Worm (Caenorhabditis elegans): Measurements from ENCODE around the gene fbxb-15.
"Not testable (repeated sequence)": the region's sequence is repeated elsewhere in the genome, so short reads cannot be mapped to it uniquely, and the experiment has no call there.

DNA sequence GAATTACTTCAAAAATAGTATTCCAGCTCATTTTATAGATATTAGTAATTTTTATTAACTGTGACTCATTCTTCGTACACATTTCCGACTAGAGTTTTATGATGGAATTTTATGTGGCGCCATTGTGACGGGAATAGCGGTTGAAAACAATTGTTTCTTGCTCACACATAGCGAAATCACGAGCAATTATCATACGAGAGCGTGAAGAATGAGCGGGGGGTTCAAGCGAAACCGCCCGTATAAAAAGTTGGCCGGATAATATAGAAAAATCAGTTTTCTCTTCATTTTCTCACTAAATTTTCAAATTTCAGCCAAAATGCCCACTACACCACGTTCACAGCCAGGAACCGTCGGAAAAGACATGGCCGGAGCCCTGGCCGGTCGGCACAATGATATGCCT is 19.8 kb downstream of the fbxb-15 start, which contains the start of gene C08E3.1:
- not testable (repeated sequence) for TF ChIP-seq dao-5, him-1 (tag; optimal IDR thresholded peaks at IDR 0.05)

All from whole organism, L4/young adult.